Worm (Caenorhabditis elegans) whole organism, L1 larva: ENCODE measurements around the gene K07D4.2.

Experiments used
- C04F5.9 ChIP-seq: sonication (generic microtip); optimal IDR thresholded peaks from 2 replicates; lab custom pipeline; 2016; ENCODE audit warnings: missing genetic modification characterization, missing compliant biosample characterization
- F16B12.6 ChIP-seq: fragments of 150-350 bp; optimal IDR thresholded peaks from 2 replicates; lab custom pipeline; 2014; ENCODE audit warnings: missing biosample characterization, missing genetic modification characterization
- Y116A8C.19 ChIP-seq: sonication (generic microtip); optimal IDR thresholded peaks from 2 replicates; lab custom pipeline; 2016; ENCODE audit warnings: missing compliant biosample characterization, missing genetic modification characterization, borderline replicate concordance
- aha-1 ChIP-seq: fragments of 150-350 bp; optimal IDR thresholded peaks from 2 replicates; lab custom pipeline; 2014; ENCODE audit warnings: missing biosample characterization, missing genetic modification characterization
- alr-1 ChIP-seq: fragments of 200-800 bp; sonication (Bioruptor generic); optimal IDR thresholded peaks from 2 replicates; lab custom pipeline; 2018; ENCODE audit warnings: borderline replicate concordance, mild to moderate bottlenecking, missing genetic modification characterization, missing compliant biosample characterization
- ama-1 ChIP-seq: fragments of 150-350 bp; optimal IDR thresholded peaks from 2 replicates; lab custom pipeline; 2014
- ceh-8 ChIP-seq: fragments of 200-800 bp; sonication (Bioruptor generic); optimal IDR thresholded peaks from 2 replicates; lab custom pipeline; 2018; ENCODE audit warnings: mild to moderate bottlenecking, missing genetic modification characterization, moderate library complexity, missing compliant biosample characterization
- ceh-82 ChIP-seq, 3 experiments: fragments of 150-350 bp in 1 of 3; sonication (generic microtip) in 2 of 3; optimal IDR thresholded peaks; 2 replicates each; lab custom pipeline; 2014 to 2017; ENCODE audit warnings: missing biosample characterization in 3 of 3, missing genetic modification characterization in 3 of 3
- efl-1 ChIP-seq, 4 experiments: fragments of 150-350 bp; optimal IDR thresholded peaks in 3 of 4; peaks in 1 of 4; 1 replicate in 1 of 4; 2 replicates in 3 of 4; lab custom pipeline; 2014; ENCODE audit warnings: missing biosample characterization in 2 of 4, missing genetic modification characterization in 2 of 4, missing genetic modification reagents in 2 of 4
- efl-3 ChIP-seq: fragments of 200-800 bp; sonication (Bioruptor generic); optimal IDR thresholded peaks from 2 replicates; lab custom pipeline; 2018; ENCODE audit warnings: mild to moderate bottlenecking, missing genetic modification characterization, missing compliant biosample characterization
- egl-27 ChIP-seq, 2 experiments: fragments of 150-350 bp in 1 of 2; sonication (generic microtip); optimal IDR thresholded peaks; 3 replicates each; lab custom pipeline; 2017 to 2018; ENCODE audit warnings: missing biosample characterization in 2 of 2, missing genetic modification characterization in 2 of 2, missing genetic modification reagents in 2 of 2
- elt-2 ChIP-seq: sonication (generic microtip); optimal IDR thresholded peaks from 2 replicates; lab custom pipeline; 2016; ENCODE audit warnings: missing genetic modification characterization, mild to moderate bottlenecking, inconsistent platforms, missing compliant biosample characterization, missing genetic modification reagents
- fkh-10 ChIP-seq: sonication (generic microtip); optimal IDR thresholded peaks from 2 replicates; lab custom pipeline; 2017; ENCODE audit warnings: missing biosample characterization, missing genetic modification reagents, missing genetic modification characterization
- fkh-8 ChIP-seq: sonication (generic microtip); optimal IDR thresholded peaks from 2 replicates; lab custom pipeline; 2016; ENCODE audit warnings: mild to moderate bottlenecking, missing genetic modification characterization, missing compliant biosample characterization
- fos-1 ChIP-seq: fragments of 150-350 bp; optimal IDR thresholded peaks from 2 replicates; lab custom pipeline; 2014; ENCODE audit warnings: missing biosample characterization, missing genetic modification characterization
- grh-1 ChIP-seq: fragments of 200-800 bp; sonication (Bioruptor generic); IDR thresholded peaks from 2 replicates; pipeline ENCODE4 v1.3.6; 2022; ENCODE audit warnings: missing genetic modification reagents, missing genetic modification characterization, missing compliant biosample characterization
- hlh-17 ChIP-seq: fragments of 200-800 bp; sonication (Bioruptor generic); optimal IDR thresholded peaks from 2 replicates; lab custom pipeline; 2018; ENCODE audit warnings: missing genetic modification characterization, mild to moderate bottlenecking, missing compliant biosample characterization, moderate library complexity, borderline replicate concordance
- hlh-4 ChIP-seq: sonication (generic microtip); optimal IDR thresholded peaks from 2 replicates; lab custom pipeline; 2016; ENCODE audit warnings: mild to moderate bottlenecking, missing genetic modification characterization, missing compliant biosample characterization
- irx-1 ChIP-seq: sonication (generic microtip); optimal IDR thresholded peaks from 2 replicates; lab custom pipeline; 2016; ENCODE audit warnings: missing genetic modification characterization, missing compliant biosample characterization
- isw-1 ChIP-seq: fragments of 200-800 bp; sonication (Bioruptor generic); IDR thresholded peaks from 2 replicates; pipeline ENCODE4 v1.3.6; 2022; ENCODE audit warnings: missing genetic modification characterization, missing compliant biosample characterization
- jun-1 ChIP-seq: fragments of 150-350 bp; optimal IDR thresholded peaks from 2 replicates; lab custom pipeline; 2014; ENCODE audit warnings: missing biosample characterization, missing genetic modification reagents, missing genetic modification characterization
- lin-13 ChIP-seq: fragments of 150-350 bp; optimal IDR thresholded peaks from 2 replicates; lab custom pipeline; 2014; ENCODE audit warnings: missing biosample characterization, missing genetic modification reagents, missing genetic modification characterization
- lin-35 ChIP-seq, 2 experiments: fragments of 150-350 bp; optimal IDR thresholded peaks; 2 replicates each; lab custom pipeline; 2014; ENCODE audit warnings: missing biosample characterization in 2 of 2, missing genetic modification characterization in 2 of 2, missing genetic modification reagents in 2 of 2
- lsy-2 ChIP-seq, 2 experiments: fragments of 150-350 bp; optimal IDR thresholded peaks; 2 replicates each; lab custom pipeline; 2014; ENCODE audit warnings: missing biosample characterization in 2 of 2, missing genetic modification characterization in 2 of 2
- mdl-1 ChIP-seq, 2 experiments: fragments of 150-350 bp; optimal IDR thresholded peaks; 2 replicates each; lab custom pipeline; 2014 to 2017; ENCODE audit warnings: missing biosample characterization in 2 of 2, missing genetic modification characterization in 2 of 2, inconsistent platforms in 1 of 2
- mef-2 ChIP-seq: fragments of 150-350 bp; optimal IDR thresholded peaks from 2 replicates; lab custom pipeline; 2014; ENCODE audit warnings: missing biosample characterization, missing genetic modification characterization
- nhr-11 ChIP-seq: fragments of 150-350 bp; optimal IDR thresholded peaks from 2 replicates; lab custom pipeline; 2014; ENCODE audit warnings: missing biosample characterization, missing genetic modification characterization
- nhr-19 ChIP-seq: fragments of 200-800 bp; sonication (Bioruptor generic); conservative IDR thresholded peaks from 2 replicates; pipeline ENCODE4 v1.3.6; 2022; ENCODE audit warnings: missing genetic modification characterization, missing compliant biosample characterization
- nhr-20 ChIP-seq: sonication (generic microtip); optimal IDR thresholded peaks from 2 replicates; lab custom pipeline; 2016; ENCODE audit warnings: mild to moderate bottlenecking, missing genetic modification characterization, missing compliant biosample characterization
- nhr-28 ChIP-seq: fragments of 150-350 bp; optimal IDR thresholded peaks from 2 replicates; lab custom pipeline; 2014; ENCODE audit warnings: missing biosample characterization, missing genetic modification characterization
- nhr-71 ChIP-seq: sonication (generic microtip); optimal IDR thresholded peaks from 2 replicates; lab custom pipeline; 2016; ENCODE audit warnings: mild to moderate bottlenecking, missing genetic modification characterization, moderate library complexity, missing compliant biosample characterization
- nhr-77 ChIP-seq: fragments of 150-350 bp; optimal IDR thresholded peaks from 2 replicates; lab custom pipeline; 2014; ENCODE audit warnings: missing biosample characterization, missing genetic modification characterization
- nhr-84 ChIP-seq: sonication (generic microtip); optimal IDR thresholded peaks from 2 replicates; lab custom pipeline; 2017; ENCODE audit warnings: missing biosample characterization, missing genetic modification characterization
- nhr-90 ChIP-seq: sonication (generic microtip); optimal IDR thresholded peaks from 2 replicates; lab custom pipeline; 2016; ENCODE audit warnings: mild to moderate bottlenecking, missing genetic modification characterization, missing compliant biosample characterization; ENCODE audit not compliant: poor library complexity
- pqm-1 ChIP-seq: sonication (generic microtip); optimal IDR thresholded peaks from 3 replicates; lab custom pipeline; 2017; ENCODE audit warnings: missing biosample characterization, missing genetic modification characterization
- sptf-1 ChIP-seq: fragments of 150-350 bp; optimal IDR thresholded peaks from 2 replicates; lab custom pipeline; 2014; ENCODE audit warnings: missing biosample characterization, missing genetic modification characterization
- sup-37 ChIP-seq: fragments of 200-800 bp; sonication (Bioruptor generic); optimal IDR thresholded peaks from 2 replicates; lab custom pipeline; 2018; ENCODE audit warnings: mild to moderate bottlenecking, missing genetic modification characterization, missing compliant biosample characterization
- swsn-7 ChIP-seq: sonication (generic microtip); optimal IDR thresholded peaks from 2 replicates; lab custom pipeline; 2016; ENCODE audit warnings: missing genetic modification characterization, missing compliant biosample characterization
- tbx-2 ChIP-seq: sonication (generic microtip); optimal IDR thresholded peaks from 2 replicates; lab custom pipeline; 2016; ENCODE audit warnings: missing genetic modification characterization, missing compliant biosample characterization
- unc-130 ChIP-seq: fragments of 150-350 bp; optimal IDR thresholded peaks from 2 replicates; lab custom pipeline; 2017; ENCODE audit warnings: missing biosample characterization, missing genetic modification characterization, inconsistent platforms
- unc-30 ChIP-seq: sonication (generic microtip); optimal IDR thresholded peaks from 2 replicates; lab custom pipeline; 2017; ENCODE audit warnings: missing biosample characterization, missing genetic modification characterization
- unc-86 ChIP-seq: sonication (generic microtip); optimal IDR thresholded peaks from 2 replicates; lab custom pipeline; 2016; ENCODE audit warnings: missing genetic modification characterization, missing compliant biosample characterization
- zag-1 ChIP-seq: fragments of 150-350 bp; optimal IDR thresholded peaks from 2 replicates; lab custom pipeline; 2014; ENCODE audit warnings: missing biosample characterization, missing genetic modification characterization
- zip-4 ChIP-seq: fragments of 200-800 bp; sonication (Bioruptor generic); optimal IDR thresholded peaks from 2 replicates; lab custom pipeline; 2018; ENCODE audit warnings: mild to moderate bottlenecking, missing genetic modification characterization, moderate library complexity, missing compliant biosample characterization
- ztf-4 ChIP-seq: fragments of 150-350 bp; optimal IDR thresholded peaks from 2 replicates; lab custom pipeline; 2014; ENCODE audit warnings: missing biosample characterization, missing genetic modification characterization

Gene K07D4.2

DNA sequence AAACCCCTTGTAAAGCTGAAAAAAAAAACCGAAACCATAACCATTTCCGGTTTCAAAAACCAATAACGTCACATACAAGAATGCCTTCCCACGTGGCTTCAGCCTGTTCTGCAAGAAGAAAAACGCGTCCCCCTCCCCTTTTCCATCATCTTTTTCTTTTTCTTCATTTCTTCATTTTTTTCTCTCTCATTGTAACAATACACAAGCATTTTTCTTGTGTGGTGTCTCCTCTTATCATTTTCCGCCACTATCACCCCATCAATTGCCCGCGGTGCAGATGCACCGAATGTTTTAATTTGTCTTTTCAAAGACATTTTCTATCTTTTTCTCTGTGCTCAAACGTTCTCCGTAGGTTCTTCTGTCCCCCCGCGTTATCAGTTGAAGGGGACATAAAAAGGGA lies 43.9 kb upstream of the K07D4.2 start (continued):
- TF ChIP-seq Y116A8C.19 (tag; lab: Kevin White, UChicago) (no peak), unc-30 (no peak), elt-2 (peak; percentile 98), nhr-90 (tag; lab: Kevin White, UChicago) (peak; percentile 69), lin-13 (GFP tag; lab: Kevin White, UChicago) (peak; percentile 1), sup-37 (GFP tag; lab: Kevin White, UChicago) (no peak), efl-1 (optimal IDR thresholded peaks at IDR 0.05; lab: Kevin White, UChicago) (peak; percentile 9 to 26), efl-1 (GFP tag; optimal IDR thresholded peaks at IDR 0.05 in 1 of 2; lab: Kevin White, UChicago) (peak in 1 of 2 experiments; percentile 77), mdl-1 (tag; optimal IDR thresholded peaks at IDR 0.05; lab: Kevin White, UChicago) (peak in 1 of 2 experiments; percentile 49)

ce11 chrII:4085601-4086000 lies 40.3 kb upstream of the K07D4.2 start:
- no peak for TF ChIP-seq grh-1 (GFP tag; lab: Robert Waterston, UW)
- no peak for TF ChIP-seq hlh-4 (tag; lab: Kevin White, UChicago)
- no peak for TF ChIP-seq nhr-71 (tag; lab: Kevin White, UChicago)
- no peak for TF ChIP-seq aha-1 (tag; lab: Kevin White, UChicago)
- TF ChIP-seq alr-1, result no peak
- no peak for TF ChIP-seq nhr-28 (tag; lab: Kevin White, UChicago)
- no peak for TF ChIP-seq ceh-8
- TF ChIP-seq ceh-82 (tag; optimal IDR thresholded peaks at IDR 0.05; lab: Kevin White, UChicago), result no peak
- TF ChIP-seq unc-86, result no peak
- no peak for TF ChIP-seq hlh-17 (GFP tag; lab: Kevin White, UChicago)
- no peak for TF ChIP-seq nhr-84 (tag; lab: Kevin White, UChicago)
- TF ChIP-seq mef-2, result no peak
- TF ChIP-seq swsn-7 (tag; lab: Kevin White, UChicago), result no peak
- TF ChIP-seq ama-1 (lab: Kevin White, UChicago), result no peak
- TF ChIP-seq nhr-77 (tag; lab: Kevin White, UChicago), result no peak

DNA sequence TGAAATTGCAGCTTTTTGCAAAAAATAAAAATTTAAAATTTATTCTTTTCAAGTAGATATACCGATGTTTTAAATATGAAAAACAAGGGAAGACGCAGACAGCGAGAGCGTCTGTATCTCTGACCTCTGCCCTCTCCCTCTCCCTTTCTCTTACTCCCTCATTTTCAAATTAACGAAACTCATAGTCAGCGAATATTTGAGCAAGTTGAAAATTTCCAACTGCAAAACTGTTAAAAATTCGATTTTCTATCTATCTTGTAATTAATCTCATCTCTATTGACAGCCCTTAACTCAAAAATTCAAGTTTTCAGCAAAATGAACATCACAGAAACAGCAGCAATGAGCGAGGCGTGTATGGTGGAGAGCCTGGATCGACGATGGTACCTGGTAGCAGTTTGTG lies 37.5 kb upstream of the K07D4.2 start, which contains the start of gene R11F4.2:
R11F4.2 (plus strand) TSS at position 301 of the 400 bp plus-strand sequence.
- TF ChIP-seq nhr-19 (no peak), lin-35 (GFP tag; optimal IDR thresholded peaks at IDR 0.05; lab: Kevin White, UChicago) (no peak), F16B12.6 (tag; lab: Kevin White, UChicago) (no peak), mef-2 (no peak), ama-1 (lab: Kevin White, UChicago) (no peak), fkh-10 (no peak), tbx-2 (no peak), sptf-1 (tag; lab: Kevin White, UChicago) (no peak), jun-1 (tag; lab: Kevin White, UChicago) (no peak), elt-2 (no peak), unc-130 (tag; lab: Kevin White, UChicago) (no peak), efl-1 (optimal IDR thresholded peaks at IDR 0.05; lab: Kevin White, UChicago) (no peak), efl-1 (GFP tag; optimal IDR thresholded peaks at IDR 0.05 in 1 of 2; lab: Kevin White, UChicago) (no peak), nhr-20 (tag; lab: Kevin White, UChicago) (no peak)

DNA sequence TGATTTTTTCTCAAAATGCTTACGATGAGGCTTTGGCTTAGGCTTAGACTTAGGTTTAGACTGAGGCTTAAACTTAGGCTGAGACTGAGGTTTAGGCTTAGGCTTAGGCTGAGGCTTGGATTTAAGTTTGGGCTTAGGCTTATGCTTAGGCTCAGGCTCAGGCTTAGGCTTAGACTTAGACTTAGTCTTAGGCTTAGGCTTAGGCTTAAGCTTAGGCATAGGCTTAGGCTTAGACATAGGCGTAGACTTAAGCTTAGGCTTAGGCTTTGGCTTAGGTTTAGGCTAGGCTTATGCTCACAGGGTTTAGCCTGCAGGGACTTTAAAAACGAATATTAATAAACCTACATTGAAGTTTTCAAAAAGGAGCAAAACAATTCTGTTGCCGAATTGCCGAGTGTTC lies 36.6 kb upstream of the K07D4.2 start:
- TF ChIP-seq alr-1 (no peak), lsy-2 (tag; optimal IDR thresholded peaks at IDR 0.05; lab: Kevin White, UChicago) (no peak), efl-3 (GFP tag; lab: Kevin White, UChicago) (no peak), zip-4 (GFP tag; lab: Kevin White, UChicago) (no peak)

- TF ChIP-seq irx-1 (tag; lab: Kevin White, UChicago) (no peak), ztf-4 (tag; lab: Kevin White, UChicago) (no peak), mdl-1 (tag; optimal IDR thresholded peaks at IDR 0.05; lab: Kevin White, UChicago) (no peak), zag-1 (tag; lab: Kevin White, UChicago) (no peak), pqm-1 (no peak), nhr-84 (tag; lab: Kevin White, UChicago) (no peak), elt-2 (no peak), fos-1 (tag; lab: Kevin White, UChicago) (no peak), unc-30 (no peak), isw-1 (GFP tag; lab: Robert Waterston, UW) (no peak), nhr-11 (tag; lab: Kevin White, UChicago) (no peak), fkh-8 (tag; lab: Kevin White, UChicago) (no peak), nhr-71 (tag; lab: Kevin White, UChicago) (no peak), egl-27 (tag; optimal IDR thresholded peaks at IDR 0.05; lab: Kevin White, UChicago) (no peak), C04F5.9 (tag; lab: Kevin White, UChicago) (no peak)
These were observed 35.8 kb upstream of the K07D4.2 start for ce11 chrII:4081141-4081540.
